Fruit fly (Drosophila melanogaster): Measurements from ENCODE around the gene CG6980.
A peak's percentile ranks its signal among the peaks of the same experiment; 100 is the strongest.

The CG6980 gene

dm6 chr3R:24768538-24769401 lies 38.7 kb upstream of the CG6980 start, which contains the start of gene CG13631 (continued):
- peak; percentile 90 for TF ChIP-seq dmrt11E (tag; optimal IDR thresholded peaks at IDR 0.05)
- peak; percentile 94 for TF ChIP-seq chn (GFP tag; optimal IDR thresholded peaks at IDR 0.05)
- TF ChIP-seq MTF-1 (GFP tag; optimal IDR thresholded peaks at IDR 0.05; ENCODE audit: borderline replicate concordance), result peak; percentile 53
- peak; percentile 44 for TF ChIP-seq cg (GFP tag; optimal IDR thresholded peaks at IDR 0.05)
- peak; percentile 66 for TF ChIP-seq CG15696 (tag; optimal IDR thresholded peaks at IDR 0.05)
- TF ChIP-seq Hsf (GFP tag; optimal IDR thresholded peaks at IDR 0.05), result peak; percentile 96
- peak; percentile 90 for TF ChIP-seq ro (GFP tag; IDR thresholded peaks at IDR 0.05)
- peak; percentile 78 for TF ChIP-seq CG15011 (GFP tag; optimal IDR thresholded peaks at IDR 0.05)
- TF ChIP-seq otp (GFP tag; IDR thresholded peaks at IDR 0.05), result peak; percentile 83
- peak; percentile 66 to 67 for TF ChIP-seq Trl (optimal IDR thresholded peaks at IDR 0.05)
- peak; percentile 93 for TF ChIP-seq Trl (GFP tag; optimal IDR thresholded peaks at IDR 0.05)
- peak; percentile 91 for TF ChIP-seq gcm2 (GFP tag; optimal IDR thresholded peaks at IDR 0.05)
- peak; percentile 23; the same call in 1 of the 2 replicates for TF ChIP-seq bowl (GFP tag; IDR thresholded peaks at IDR 0.05)
- peak; percentile 89 for TF ChIP-seq ssp (GFP tag; IDR thresholded peaks at IDR 0.05)
- TF ChIP-seq Ptx1 (GFP tag; IDR thresholded peaks at IDR 0.05), result peak; percentile 94
- peak; percentile 85 for TF ChIP-seq zen (tag; optimal IDR thresholded peaks at IDR 0.05)
- TF ChIP-seq CG7372 (GFP tag; IDR thresholded peaks at IDR 0.05), result peak; percentile 83
- TF ChIP-seq da (GFP tag; optimal IDR thresholded peaks at IDR 0.05), result peak; percentile 72
- TF ChIP-seq CG30431 (GFP tag; optimal IDR thresholded peaks at IDR 0.05), result peak; percentile 93
- peak; percentile 86 for TF ChIP-seq CG33213 (GFP tag; optimal IDR thresholded peaks at IDR 0.05)
- TF ChIP-seq pita (GFP tag; optimal IDR thresholded peaks at IDR 0.05), result no peak
- no peak for TF ChIP-seq h (optimal IDR thresholded peaks at IDR 0.05)
- peak; percentile 88 for TF ChIP-seq kay (GFP tag; optimal IDR thresholded peaks at IDR 0.05)
- peak; percentile 84 for TF ChIP-seq gce (GFP tag; IDR thresholded peaks at IDR 0.05)
- TF ChIP-seq jumu (GFP tag; optimal IDR thresholded peaks at IDR 0.05), result peak; percentile 95
- peak; percentile 71 for TF ChIP-seq Usf (GFP tag; optimal IDR thresholded peaks at IDR 0.05)
- peak; percentile 79 for TF ChIP-seq scrt (GFP tag; optimal IDR thresholded peaks at IDR 0.05)
- peak; percentile 90 for TF ChIP-seq salm (tag; optimal IDR thresholded peaks at IDR 0.05)
- TF ChIP-seq crc (GFP tag; optimal IDR thresholded peaks at IDR 0.05), result peak; percentile 86
- no peak for TF ChIP-seq prd (optimal IDR thresholded peaks at IDR 0.05)
- peak; percentile 95 for TF ChIP-seq prd (GFP tag; IDR thresholded peaks at IDR 0.05)
- TF ChIP-seq Camta (GFP tag; optimal IDR thresholded peaks at IDR 0.05), result peak; percentile 96
- peak; percentile 98 for TF ChIP-seq CG17361 (GFP tag; IDR thresholded peaks at IDR 0.05)
- TF ChIP-seq CG16813 (GFP tag; IDR thresholded peaks at IDR 0.05; ENCODE audit: partially characterized antibody), result no peak
- TF ChIP-seq Dref (GFP tag; IDR thresholded peaks at IDR 0.05), result no peak
- peak; percentile 96 for TF ChIP-seq ken (GFP tag; IDR thresholded peaks at IDR 0.05)
- TF ChIP-seq CTCF (GFP tag; optimal IDR thresholded peaks at IDR 0.05), result peak; percentile 62
- TF ChIP-seq CG10462 (GFP tag; optimal IDR thresholded peaks at IDR 0.05), result peak; percentile 96
- peak; percentile 91 for TF ChIP-seq CG18619 (GFP tag; optimal IDR thresholded peaks at IDR 0.05)
- TF ChIP-seq Dad (GFP tag; optimal IDR thresholded peaks at IDR 0.05), result peak; percentile 83
- TF ChIP-seq Ssrp (tag; optimal IDR thresholded peaks at IDR 0.05), result peak; percentile 98
- TF ChIP-seq CG18599 (GFP tag; optimal IDR thresholded peaks at IDR 0.05), result peak; percentile 79
- peak; percentile 96 for TF ChIP-seq CG6689 (GFP tag; IDR thresholded peaks at IDR 0.05)
- peak; percentile 58 for TF ChIP-seq Sry-δ (GFP tag; optimal IDR thresholded peaks at IDR 0.05)
- TF ChIP-seq hbn (GFP tag; IDR thresholded peaks at IDR 0.05; ENCODE audit: partially characterized antibody), result no peak
- peak; percentile 43 for TF ChIP-seq ac (GFP tag; optimal IDR thresholded peaks at IDR 0.05)
- peak; percentile 96 for TF ChIP-seq Asciz (GFP tag; optimal IDR thresholded peaks at IDR 0.05)
- no peak for TF ChIP-seq Bgb (GFP tag; IDR thresholded peaks at IDR 0.05; ENCODE audit: partially characterized antibody)
- peak; percentile 2 for TF ChIP-seq schlank (tag; optimal IDR thresholded peaks at IDR 0.05)
- TF ChIP-seq B-H2 (GFP tag; optimal IDR thresholded peaks at IDR 0.05), result no peak
- peak; percentile 72 for TF ChIP-seq CG14014 (GFP tag; IDR thresholded peaks at IDR 0.05)

Data from whole organism, embryonic.